Fruit fly (Drosophila melanogaster) whole organism, prepupa: ENCODE measurements around the gene Miox.

Source experiments
- CG10631 ChIP-seq: fragments of 200-800 bp; sonication (Bioruptor generic); optimal IDR thresholded peaks from 2 replicates; lab custom pipeline; 2016; ENCODE audit warnings: missing biosample characterization, missing genetic modification characterization
- CG10669 ChIP-seq: fragments of 200-800 bp; sonication (Bioruptor generic); optimal IDR thresholded peaks from 3 replicates; lab custom pipeline; 2018; ENCODE audit warnings: missing biosample characterization, mild to moderate bottlenecking, missing genetic modification characterization, moderate library complexity
- CG11762 ChIP-seq: fragments of 200-800 bp; sonication (Bioruptor generic); optimal IDR thresholded peaks from 3 replicates; lab custom pipeline; 2016; ENCODE audit warnings: missing biosample characterization, missing genetic modification characterization; ENCODE audit not compliant: insufficient read depth
- CG11902 ChIP-seq: fragments of 200-800 bp; sonication (Bioruptor generic); optimal IDR thresholded peaks from 3 replicates; lab custom pipeline; 2016; ENCODE audit warnings: missing biosample characterization, missing genetic modification characterization
- CG15336 ChIP-seq: fragments of 200-800 bp; sonication (Bioruptor generic); IDR thresholded peaks from 2 replicates; pipeline ENCODE4 v1.3.6; 2022; ENCODE audit warnings: missing biosample characterization, missing genetic modification characterization
- CG1621 ChIP-seq: fragments of 200-800 bp; sonication (Bioruptor generic); optimal IDR thresholded peaks from 3 replicates; lab custom pipeline; 2018; ENCODE audit warnings: missing biosample characterization, mild to moderate bottlenecking, missing genetic modification characterization
- CG16779 ChIP-seq: fragments of 200-800 bp; sonication (Bioruptor generic); optimal IDR thresholded peaks from 3 replicates; lab custom pipeline; 2017; ENCODE audit warnings: missing biosample characterization, mild to moderate bottlenecking, missing genetic modification characterization
- CG3032 ChIP-seq: fragments of 200-800 bp; optimal IDR thresholded peaks from 2 replicates; lab custom pipeline; 2019; ENCODE audit warnings: missing biosample characterization, mild to moderate bottlenecking, missing genetic modification characterization, moderate library complexity
- CG31627 ChIP-seq: fragments of 200-800 bp; sonication (Bioruptor generic); optimal IDR thresholded peaks from 3 replicates; lab custom pipeline; 2016; ENCODE audit warnings: missing biosample characterization, missing genetic modification characterization
- CG32006 ChIP-seq: fragments of 200-800 bp; sonication (Bioruptor generic); optimal IDR thresholded peaks from 3 replicates; lab custom pipeline; 2017; ENCODE audit warnings: missing biosample characterization, mild to moderate bottlenecking, missing genetic modification characterization
- CG34406 ChIP-seq: fragments of 200-800 bp; sonication (Bioruptor generic); optimal IDR thresholded peaks from 3 replicates; lab custom pipeline; 2016; ENCODE audit warnings: missing biosample characterization, missing genetic modification characterization
- CG3919 ChIP-seq: fragments of 200-800 bp; sonication (Bioruptor generic); optimal IDR thresholded peaks from 3 replicates; lab custom pipeline; 2016; ENCODE audit warnings: missing biosample characterization, missing genetic modification characterization
- CG4318 ChIP-seq: fragments of 200-800 bp; sonication (Bioruptor generic); optimal IDR thresholded peaks from 3 replicates; lab custom pipeline; 2017; ENCODE audit warnings: missing biosample characterization, mild to moderate bottlenecking, missing genetic modification characterization
- CG6276 ChIP-seq: fragments of 200-800 bp; sonication (Bioruptor generic); optimal IDR thresholded peaks from 2 replicates; lab custom pipeline; 2017; ENCODE audit warnings: missing biosample characterization, mild to moderate bottlenecking, missing genetic modification characterization
- CG6792 ChIP-seq: fragments of 200-800 bp; sonication (Bioruptor generic); optimal IDR thresholded peaks from 3 replicates; lab custom pipeline; 2016; ENCODE audit warnings: missing biosample characterization, missing genetic modification characterization
- CG6808 ChIP-seq: fragments of 200-800 bp; sonication (Bioruptor generic); optimal IDR thresholded peaks from 3 replicates; lab custom pipeline; 2017; ENCODE audit warnings: missing biosample characterization, missing genetic modification characterization, mild to moderate bottlenecking, moderate library complexity, missing genetic modification reagents
- CG8319 ChIP-seq: fragments of 200-800 bp; sonication (Bioruptor generic); optimal IDR thresholded peaks from 3 replicates; lab custom pipeline; 2016; ENCODE audit warnings: missing biosample characterization, missing genetic modification characterization
- CG8632 ChIP-seq: fragments of 200-800 bp; sonication (Bioruptor generic); optimal IDR thresholded peaks from 3 replicates; lab custom pipeline; 2016; ENCODE audit warnings: missing biosample characterization, missing genetic modification characterization
- Eip75B ChIP-seq: fragments of 200-800 bp; sonication (Bioruptor generic); optimal IDR thresholded peaks from 3 replicates; lab custom pipeline; 2016; ENCODE audit warnings: missing biosample characterization, missing genetic modification characterization
- Eip78C ChIP-seq: fragments of 200-800 bp; sonication (Bioruptor generic); peaks from one replicate; lab custom pipeline; 2016; ENCODE audit warnings: missing biosample characterization, missing genetic modification characterization
- Eip93F ChIP-seq: fragments of 200-800 bp; sonication (Bioruptor generic); optimal IDR thresholded peaks from 2 replicates; lab custom pipeline; 2016; ENCODE audit warnings: missing biosample characterization, mild to moderate bottlenecking, missing genetic modification characterization
- Ets21C ChIP-seq: fragments of 200-800 bp; sonication (Bioruptor generic); optimal IDR thresholded peaks from 3 replicates; lab custom pipeline; 2016; ENCODE audit warnings: missing biosample characterization, missing genetic modification characterization
- Ets96B ChIP-seq: fragments of 200-800 bp; optimal IDR thresholded peaks from 2 replicates; lab custom pipeline; 2019; ENCODE audit warnings: missing biosample characterization, mild to moderate bottlenecking, missing genetic modification characterization, moderate library complexity
- Gug ChIP-seq: fragments of 200-800 bp; sonication (Bioruptor generic); IDR thresholded peaks from 2 replicates; pipeline ENCODE4 v1.3.6; 2022; ENCODE audit warnings: missing biosample characterization, missing genetic modification characterization
- Hr38 ChIP-seq: sonication (Bioruptor generic); optimal IDR thresholded peaks from 2 replicates; lab custom pipeline; 2016; ENCODE audit warnings: missing biosample characterization, missing genetic modification characterization
- Hr39 ChIP-seq: fragments of 200-800 bp; sonication (Bioruptor generic); optimal IDR thresholded peaks from 2 replicates; lab custom pipeline; 2016; ENCODE audit warnings: missing biosample characterization, missing genetic modification characterization
- Lpt ChIP-seq: fragments of 200-800 bp; sonication (Bioruptor generic); optimal IDR thresholded peaks from 3 replicates; lab custom pipeline; 2016; ENCODE audit warnings: missing biosample characterization, missing genetic modification characterization
- OdsH ChIP-seq: fragments of 200-800 bp; sonication (Bioruptor generic); optimal IDR thresholded peaks from 3 replicates; lab custom pipeline; 2016; ENCODE audit warnings: missing biosample characterization, missing genetic modification characterization
- Smox ChIP-seq: fragments of 200-800 bp; sonication (Bioruptor generic); optimal IDR thresholded peaks from 3 replicates; lab custom pipeline; 2016; ENCODE audit warnings: missing biosample characterization, missing genetic modification characterization
- Sox102F ChIP-seq: fragments of 200-800 bp; sonication (Bioruptor generic); optimal IDR thresholded peaks from 2 replicates; lab custom pipeline; 2016; ENCODE audit warnings: missing biosample characterization, mild to moderate bottlenecking, missing genetic modification characterization
- Sox14 ChIP-seq: fragments of 200-800 bp; sonication (Bioruptor generic); optimal IDR thresholded peaks from 3 replicates; lab custom pipeline; 2016; ENCODE audit warnings: missing biosample characterization, missing genetic modification characterization
- Sox15 ChIP-seq: fragments of 200-800 bp; sonication (Bioruptor generic); optimal IDR thresholded peaks from 3 replicates; lab custom pipeline; 2016; ENCODE audit warnings: missing biosample characterization, missing genetic modification characterization
- achi ChIP-seq: fragments of 200-800 bp; sonication (Bioruptor generic); optimal IDR thresholded peaks from 3 replicates; lab custom pipeline; 2016; ENCODE audit warnings: missing biosample characterization, missing genetic modification characterization
- acj6 ChIP-seq: fragments of 200-800 bp; sonication (Bioruptor generic); optimal IDR thresholded peaks from 3 replicates; lab custom pipeline; 2016; ENCODE audit warnings: missing biosample characterization, missing genetic modification characterization
- cyc ChIP-seq: fragments of 200-800 bp; sonication (Bioruptor generic); optimal IDR thresholded peaks from 3 replicates; lab custom pipeline; 2016; ENCODE audit warnings: missing biosample characterization, missing genetic modification characterization
- dac ChIP-seq: fragments of 200-800 bp; sonication (Bioruptor generic); optimal IDR thresholded peaks from 2 replicates; lab custom pipeline; 2017; ENCODE audit warnings: missing biosample characterization, mild to moderate bottlenecking, missing genetic modification characterization
- eg ChIP-seq: fragments of 200-800 bp; sonication (Bioruptor generic); IDR thresholded peaks from 3 replicates; pipeline ENCODE4 v1.3.6; 2022; ENCODE audit warnings: missing biosample characterization, missing genetic modification characterization
- esn ChIP-seq: fragments of 200-800 bp; sonication (Bioruptor generic); optimal IDR thresholded peaks from 2 replicates; lab custom pipeline; 2016; ENCODE audit warnings: missing biosample characterization, mild to moderate bottlenecking, missing genetic modification characterization, moderate library complexity
- fd59A ChIP-seq: fragments of 200-800 bp; sonication (Bioruptor generic); optimal IDR thresholded peaks from 2 replicates; lab custom pipeline; 2017; ENCODE audit warnings: missing biosample characterization, mild to moderate bottlenecking, missing genetic modification characterization, missing genetic modification reagents
- fd85E ChIP-seq: fragments of 200-800 bp; sonication (Bioruptor generic); optimal IDR thresholded peaks from 3 replicates; lab custom pipeline; 2016; ENCODE audit warnings: missing biosample characterization, missing genetic modification characterization
- lz ChIP-seq: fragments of 200-800 bp; sonication (Bioruptor generic); optimal IDR thresholded peaks from 3 replicates; lab custom pipeline; 2016; ENCODE audit warnings: missing biosample characterization, missing genetic modification characterization
- net ChIP-seq: fragments of 200-800 bp; sonication (Bioruptor generic); optimal IDR thresholded peaks from 3 replicates; lab custom pipeline; 2016; ENCODE audit warnings: missing biosample characterization, missing genetic modification characterization
- pdm3 ChIP-seq: fragments of 200-800 bp; sonication (Bioruptor generic); optimal IDR thresholded peaks from 3 replicates; lab custom pipeline; 2016; ENCODE audit warnings: missing biosample characterization, missing genetic modification characterization
- spab ChIP-seq: fragments of 200-800 bp; sonication (Bioruptor generic); optimal IDR thresholded peaks from 2 replicates; lab custom pipeline; 2017; ENCODE audit warnings: missing biosample characterization, mild to moderate bottlenecking, missing genetic modification characterization, missing genetic modification reagents
- svp ChIP-seq: fragments of 200-800 bp; sonication (Bioruptor generic); peaks from one replicate; lab custom pipeline; 2016; ENCODE audit warnings: missing biosample characterization, missing genetic modification characterization
- vri ChIP-seq: fragments of 200-800 bp; sonication (Bioruptor generic); optimal IDR thresholded peaks from 3 replicates; lab custom pipeline; 2016; ENCODE audit warnings: missing biosample characterization, mild to moderate bottlenecking, missing genetic modification characterization

The Miox gene

DNA sequence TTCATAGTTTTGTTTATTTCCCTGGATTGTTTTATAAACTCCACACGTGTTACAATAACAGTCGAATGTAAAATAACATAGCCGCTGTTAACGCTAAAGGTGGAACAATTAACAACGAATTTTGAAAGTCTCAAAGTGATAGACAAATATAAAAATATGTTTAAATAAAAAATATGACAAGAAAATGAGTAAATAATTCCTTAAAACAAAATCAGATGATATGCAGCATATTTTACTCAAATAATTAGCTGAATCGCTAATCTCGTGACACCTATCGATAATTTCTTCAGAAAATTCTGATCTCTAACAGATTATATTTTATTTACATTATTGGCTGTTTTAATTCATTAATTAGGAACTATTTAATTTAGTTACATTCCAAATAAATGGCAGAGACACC lies 48.2 kb upstream of the Miox start, which contains the start of the genes CG5645 and Atg12 (continued):
- TF ChIP-seq Hr39 (peak; percentile 26), CG10631 (peak; percentile 71), lz (GFP tag; lab: Kevin White, UChicago) (peak; percentile 61), CG4318 (no peak), OdsH (GFP tag; lab: Kevin White, UChicago) (peak; percentile 64), cyc (GFP tag; lab: Kevin White, UChicago) (peak; percentile 72), fd85E (GFP tag; lab: Kevin White, UChicago) (peak; percentile 38), CG3032 (tag; lab: Kevin White, UChicago) (peak; percentile 68), CG6808 (GFP tag; lab: Kevin White, UChicago) (no peak), CG16779 (tag; lab: Kevin White, UChicago) (no peak), CG1621 (tag; lab: Kevin White, UChicago) (no peak)
- TF ChIP-seq, all 60 proteins: peak for 40

DNA sequence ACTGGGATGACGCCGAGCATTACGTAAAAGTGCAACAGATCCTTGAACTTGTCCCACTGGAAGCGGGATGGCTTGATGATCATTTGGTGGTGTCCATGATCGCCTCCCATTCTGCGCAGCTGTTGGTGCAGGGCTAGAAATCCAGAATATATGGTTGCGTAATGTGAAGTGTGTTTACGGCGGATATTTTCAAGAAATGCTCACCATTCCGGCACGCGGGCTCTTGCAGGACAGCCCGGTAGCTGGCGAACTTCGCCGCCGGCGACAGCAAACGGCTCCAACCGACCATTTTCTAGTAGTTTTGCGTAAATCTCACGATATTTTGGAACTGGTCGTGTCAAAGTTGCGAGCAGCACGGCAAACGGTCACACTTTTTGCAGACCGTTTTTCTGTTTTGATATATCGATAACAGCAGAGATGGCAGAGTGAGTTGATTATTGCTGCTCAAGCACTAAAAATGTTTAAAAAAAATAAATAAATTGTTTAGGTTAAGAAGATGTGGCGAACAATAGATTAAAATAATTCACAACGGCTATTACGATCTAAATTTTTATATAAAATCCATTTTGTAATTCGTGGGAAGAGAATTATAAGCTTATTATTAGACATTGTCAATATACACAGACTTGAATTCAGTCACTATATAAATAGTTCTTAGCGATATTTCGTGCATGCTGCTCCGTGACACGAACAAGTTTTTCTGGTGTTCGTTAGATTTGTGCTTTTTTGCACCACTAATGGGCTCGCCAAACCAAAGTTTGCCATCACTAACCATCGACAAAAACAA lies 46.5 kb upstream of the Miox start, which contains the start of the genes ND-SGDH and RhoGAP68F:
TSS of gene ND-SGDH (minus strand) at position 472 of the 787 bp plus-strand sequence.
TSS of gene RhoGAP68F (plus strand) at position 756 of the 787 bp plus-strand sequence.
- TF ChIP-seq CG16779 (tag; lab: Kevin White, UChicago) (no peak), svp (GFP tag; lab: Kevin White, UChicago) (peak; percentile 92), Sox102F (GFP tag; lab: Kevin White, UChicago) (peak; percentile 76), CG11902 (GFP tag; lab: Kevin White, UChicago) (peak; percentile 73), CG31627 (GFP tag; lab: Kevin White, UChicago) (peak; percentile 84), Eip75B (GFP tag; lab: Kevin White, UChicago) (peak; percentile 66), CG15336 (GFP tag; lab: Robert Waterston, UW) (peak; percentile 48; the same call in 1 of the 2 replicates), Lpt (GFP tag; lab: Kevin White, UChicago) (peak; percentile 28), CG4318 (no peak), CG32006 (peak; percentile 67), pdm3 (GFP tag; lab: Kevin White, UChicago) (peak; percentile 76), cyc (GFP tag; lab: Kevin White, UChicago) (peak; percentile 76), OdsH (GFP tag; lab: Kevin White, UChicago) (peak; percentile 79), Ets96B (peak; percentile 64), dac (GFP tag; lab: Kevin White, UChicago) (peak; percentile 4), CG6792 (GFP tag; lab: Kevin White, UChicago) (peak; percentile 68), eg (GFP tag; lab: Robert Waterston, UW) (peak; percentile 67; the same call in 2 of the 3 replicates), acj6 (GFP tag; lab: Kevin White, UChicago) (peak; percentile 76), fd59A (GFP tag; lab: Kevin White, UChicago) (peak; percentile 52), Ets21C (GFP tag; lab: Kevin White, UChicago) (peak; percentile 79), Gug (GFP tag; lab: Robert Waterston, UW) (peak; percentile 36; the same call in 1 of the 2 replicates), achi (peak; percentile 77), Eip93F (GFP tag; lab: Kevin White, UChicago) (peak; percentile 41), CG10631 (peak; percentile 80), net (GFP tag; lab: Kevin White, UChicago) (peak; percentile 54), CG8632 (peak; percentile 21), lz (GFP tag; lab: Kevin White, UChicago) (peak; percentile 85), Hr38 (GFP tag; lab: Kevin White, UChicago) (no peak), Sox14 (peak; percentile 79), CG1621 (tag; lab: Kevin White, UChicago) (peak; percentile 5), CG34406 (GFP tag; lab: Kevin White, UChicago) (peak; percentile 63), Hr39 (peak; percentile 84), Eip78C (GFP tag; lab: Kevin White, UChicago) (peak; percentile 79), CG3919 (GFP tag; lab: Kevin White, UChicago) (peak; percentile 78), CG11762 (GFP tag; lab: Kevin White, UChicago) (peak; percentile 48), CG6276 (GFP tag; lab: Kevin White, UChicago) (no peak), CG10669 (GFP tag; lab: Kevin White, UChicago) (peak; percentile 69), Sox15 (GFP tag; lab: Kevin White, UChicago) (peak; percentile 75), CG8319 (GFP tag; lab: Kevin White, UChicago) (peak; percentile 54), vri (peak; percentile 18), CG3032 (tag; lab: Kevin White, UChicago) (peak; percentile 79), Smox (GFP tag; lab: Kevin White, UChicago) (peak; percentile 81), spab (GFP tag; lab: Kevin White, UChicago) (peak; percentile 28), esn (GFP tag; lab: Kevin White, UChicago) (peak; percentile 84)
